Fruit fly (Drosophila melanogaster) whole organism, embryonic: ENCODE measurements around the gene Osi10a.

Experiments used
- Aef1 ChIP-seq: fragments of 200-800 bp; sonication (Bioruptor generic); IDR thresholded peaks from 3 replicates; pipeline ENCODE4 v1.3.6; 2022; ENCODE audit warnings: missing biosample characterization, missing genetic modification characterization
- Bgb ChIP-seq: fragments of 200-800 bp; sonication (Bioruptor generic); IDR thresholded peaks from 2 replicates; pipeline ENCODE4 v1.3.6; 2022; ENCODE audit warnings: missing biosample characterization, missing genetic modification characterization; ENCODE audit not compliant: partially characterized antibody
- CG14667 ChIP-seq: fragments of 200-800 bp; sonication (Bioruptor generic); IDR thresholded peaks from 2 replicates; pipeline ENCODE4 v1.3.6; 2022; ENCODE audit warnings: missing biosample characterization, missing genetic modification characterization
- CG14965 ChIP-seq: fragments of 200-800 bp; sonication (Bioruptor generic); optimal IDR thresholded peaks from 2 replicates; lab custom pipeline; 2016; ENCODE audit warnings: missing biosample characterization, missing genetic modification characterization, borderline replicate concordance
- CG3847 ChIP-seq: fragments of 200-800 bp; sonication (Bioruptor generic); IDR thresholded peaks from 2 replicates; pipeline ENCODE4 v1.3.6; 2022; ENCODE audit warnings: missing biosample characterization, missing genetic modification characterization
- Max ChIP-seq: fragments of 200-800 bp; sonication (Bioruptor generic); optimal IDR thresholded peaks from 2 replicates; lab custom pipeline; 2016; ENCODE audit warnings: missing biosample characterization, mild to moderate bottlenecking, missing genetic modification characterization
- NC2β ChIP-seq: fragments of 200-800 bp; sonication (Bioruptor generic); optimal IDR thresholded peaks from 2 replicates; lab custom pipeline; 2016; ENCODE audit warnings: missing biosample characterization, missing genetic modification characterization
- Opbp ChIP-seq: fragments of 200-800 bp; sonication (Bioruptor generic); IDR thresholded peaks from 3 replicates; pipeline ENCODE4 v1.3.6; 2022; ENCODE audit warnings: missing biosample characterization, missing genetic modification characterization; ENCODE audit not compliant: partially characterized antibody
- Sry-δ ChIP-seq: fragments of 200-800 bp; sonication (Bioruptor generic); optimal IDR thresholded peaks from 2 replicates; lab custom pipeline; 2016; ENCODE audit warnings: missing biosample characterization, missing genetic modification characterization
- maf-S ChIP-seq: fragments of 200-800 bp; sonication (Bioruptor generic); optimal IDR thresholded peaks from 2 replicates; lab custom pipeline; 2016; ENCODE audit warnings: missing biosample characterization, missing genetic modification characterization
- pan ChIP-seq, 4 experiments: fragments of >200 bp in 3 of 4; fragments of 200-800 bp in 1 of 4; sonication (Bioruptor generic) in 1 of 4; optimal IDR thresholded peaks in 3 of 4; IDR thresholded peaks in 1 of 4; 2 replicates each; pipeline versions ENCODE4 v1.3.6 to Lab custom; 2017 to 2022; ENCODE audit warnings: missing biosample characterization in 2 of 4, missing genetic modification characterization in 2 of 4, mixed read lengths in 1 of 4
- psq ChIP-seq: fragments of 200-800 bp; sonication (Bioruptor generic); optimal IDR thresholded peaks from 2 replicates; lab custom pipeline; 2017; ENCODE audit warnings: missing biosample characterization, missing genetic modification characterization
- sqz ChIP-seq: fragments of 200-800 bp; sonication (Bioruptor generic); optimal IDR thresholded peaks from 3 replicates; lab custom pipeline; 2018; ENCODE audit warnings: missing biosample characterization, mild to moderate bottlenecking, missing genetic modification characterization

DNA sequence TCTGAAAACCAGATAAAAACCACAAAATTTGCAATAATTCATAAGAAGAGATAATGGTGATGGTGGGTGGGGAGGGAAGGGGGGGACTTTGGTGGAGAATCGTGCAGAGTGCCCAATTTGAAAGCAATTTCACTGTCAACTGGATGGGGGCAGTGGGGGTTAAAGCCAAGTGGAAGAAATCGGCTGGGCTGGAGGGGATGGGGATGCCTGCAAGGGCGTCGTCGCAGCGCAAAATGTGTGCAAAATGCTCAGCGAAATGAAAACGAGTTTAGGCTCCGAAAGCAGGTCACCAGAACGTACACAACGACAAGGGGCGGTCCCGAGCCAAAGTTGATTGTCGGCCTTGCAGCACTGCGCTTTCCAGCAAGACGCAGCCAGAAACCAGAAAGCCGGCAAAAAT lies 10.9 kb upstream of the Osi10a start:
- TF ChIP-seq pan (optimal IDR thresholded peaks at IDR 0.05; lab: Kevin White, UChicago): no peak
- TF ChIP-seq pan (GFP tag; optimal IDR thresholded peaks at IDR 0.05 in 1 of 2, IDR thresholded peaks at IDR 0.05 in 1 of 2): no peak
- no peak for TF ChIP-seq Max (GFP tag; lab: Kevin White, UChicago)
- TF ChIP-seq Opbp (GFP tag; lab: Robert Waterston, UW): no peak
- TF ChIP-seq CG14667: no peak
- TF ChIP-seq CG14965 (GFP tag; lab: Kevin White, UChicago): no peak
- no peak for TF ChIP-seq CG3847
- TF ChIP-seq NC2β (GFP tag; lab: Kevin White, UChicago): no peak
- no peak for TF ChIP-seq sqz
- no peak for TF ChIP-seq maf-S
- TF ChIP-seq Aef1 (GFP tag; lab: Robert Waterston, UW): no peak
- no peak for TF ChIP-seq Bgb (GFP tag; lab: Robert Waterston, UW)
- no peak for TF ChIP-seq psq (GFP tag; lab: Kevin White, UChicago)
- TF ChIP-seq Sry-δ (GFP tag; lab: Kevin White, UChicago): no peak
